Worm (Caenorhabditis elegans) whole organism, L4 larva: ENCODE measurements around the gene mlc-7.

Source experiments
- nhr-6 ChIP-seq: fragments of 150-350 bp; optimal IDR thresholded peaks from 2 replicates; lab custom pipeline; 2014; ENCODE audit warnings: missing biosample characterization, missing genetic modification characterization
- pha-4 ChIP-seq, 2 experiments: fragments of 150-350 bp in 1 of 2; fragments of 200-800 bp in 1 of 2; sonication (Bioruptor generic) in 1 of 2; IDR thresholded peaks in 1 of 2; optimal IDR thresholded peaks in 1 of 2; 2 replicates each; pipeline versions ENCODE4 v1.3.6 to Lab custom; 2014 to 2022; ENCODE audit warnings: missing genetic modification characterization in 2 of 2, missing genetic modification reagents in 2 of 2, missing biosample characterization in 1 of 2, missing compliant biosample characterization in 1 of 2

- TF ChIP-seq pha-4 (GFP tag; IDR thresholded peaks at IDR 0.05; lab: Robert Waterston, UW) (no peak), pha-4 (tag; optimal IDR thresholded peaks at IDR 0.05; lab: Kevin White, UChicago) (no peak), nhr-6 (tag; lab: Kevin White, UChicago) (no peak)
Observed at ce11 chrIII:13762046-13762445, 10.8 kb downstream of the mlc-7 start, which contains the start of gene dbn-1.
